Worm (Caenorhabditis elegans) whole organism, midembryonic: ENCODE measurements around the gene Y37D8A.29.

Source experiments
- T22C8.4 ChIP-seq: fragments of 200-800 bp; sonication (Bioruptor generic); IDR thresholded peaks from 2 replicates; pipeline ENCODE4 v1.3.6; 2022; ENCODE audit warnings: missing genetic modification characterization, missing compliant biosample characterization
- cog-1 ChIP-seq: sonication (generic microtip); optimal IDR thresholded peaks from 2 replicates; lab custom pipeline; 2016; ENCODE audit warnings: missing genetic modification characterization, missing compliant biosample characterization
- flt-1 ChIP-seq: fragments of 200-800 bp; sonication (Bioruptor generic); IDR thresholded peaks from 2 replicates; pipeline ENCODE4 v1.3.6; 2022; ENCODE audit warnings: missing genetic modification characterization, missing compliant biosample characterization
- klf-2 ChIP-seq: fragments of 200-800 bp; sonication (Bioruptor generic); conservative IDR thresholded peaks from 2 replicates; pipeline ENCODE4 v1.3.6; 2022; ENCODE audit warnings: missing genetic modification reagents, missing genetic modification characterization, missing compliant biosample characterization
- med-1 ChIP-seq: sonication (generic microtip); optimal IDR thresholded peaks from 2 replicates; lab custom pipeline; 2017; ENCODE audit warnings: missing genetic modification characterization, mild to moderate bottlenecking, missing compliant biosample characterization, antibody characterized with exemption, missing genetic modification reagents; ENCODE audit not compliant: insufficient read depth
- ref-1 ChIP-seq: fragments of 200-800 bp; sonication (Bioruptor generic); conservative IDR thresholded peaks from 2 replicates; pipeline ENCODE4 v1.3.6; 2022; ENCODE audit warnings: missing genetic modification reagents, missing genetic modification characterization, missing compliant biosample characterization
- tab-1 ChIP-seq: fragments of 200-800 bp; sonication (Bioruptor generic); IDR thresholded peaks from 2 replicates; pipeline ENCODE4 v1.3.6; 2022; ENCODE audit warnings: missing genetic modification characterization, missing compliant biosample characterization

- no peak for TF ChIP-seq cog-1 (tag; lab: Kevin White, UChicago)
- TF ChIP-seq tab-1 (GFP tag; lab: Robert Waterston, UW), result no peak
- TF ChIP-seq klf-2 (GFP tag; lab: Robert Waterston, UW), result no peak
- no peak for TF ChIP-seq flt-1 (GFP tag; lab: Robert Waterston, UW)
- no peak for TF ChIP-seq med-1 (GFP tag; lab: Kevin White, UChicago)
- no peak for TF ChIP-seq T22C8.4 (GFP tag; lab: Robert Waterston, UW)
- no peak for TF ChIP-seq ref-1 (GFP tag; lab: Robert Waterston, UW)
These were observed 25.0 kb upstream of the Y37D8A.29 start for ce11 chrIII:12916459-12916858.
